Fruit fly (Drosophila melanogaster): ENCODE results near the gene CG32647.
A peak's percentile ranks its signal among the peaks of the same experiment; 100 is the strongest.

dm6 chrX:12739047-12739446, 45.7 kb downstream of the CG32647 start:
- TF ChIP-seq EcR (GFP tag; optimal IDR thresholded peaks at IDR 0.05) (peak in 1 of 2 experiments; percentile 8), pan (optimal IDR thresholded peaks at IDR 0.05) (no peak), psq (optimal IDR thresholded peaks at IDR 0.05) (no peak), usp (GFP tag; optimal IDR thresholded peaks at IDR 0.05) (no peak), CG8478 (optimal IDR thresholded peaks at IDR 0.05) (no peak)
